Worm (Caenorhabditis elegans): ENCODE results near the gene fipr-29.

DNA sequence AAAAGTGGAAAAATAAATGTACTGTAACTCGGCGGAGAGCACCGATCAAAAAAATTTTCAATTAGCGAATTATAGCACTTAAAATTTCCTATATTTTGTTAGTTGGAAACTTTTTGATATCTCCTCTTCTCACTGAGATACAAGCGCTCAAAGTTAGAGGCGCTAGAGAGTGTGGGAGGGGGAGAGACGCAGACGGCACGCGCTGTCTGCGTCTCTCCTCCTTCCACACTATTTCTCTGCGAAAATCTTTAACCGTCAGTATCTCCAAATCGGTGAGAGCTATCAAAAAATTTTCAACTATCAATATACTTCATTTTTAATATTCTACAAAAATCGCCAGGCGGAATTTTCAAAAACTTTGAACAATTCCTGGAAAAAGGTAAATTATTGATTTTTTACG lies 6.6 kb upstream of the fipr-29 start:
- TF ChIP-seq nfya-1 (tag; optimal IDR thresholded peaks at IDR 0.05; ENCODE audit: insufficient read depth) (no peak), ceh-28 (tag; optimal IDR thresholded peaks at IDR 0.05) (no peak), lin-15B (tag; optimal IDR thresholded peaks at IDR 0.05) (no peak)
